Worm (Caenorhabditis elegans): ENCODE data around the gene bath-30.

Gene bath-30

DNA sequence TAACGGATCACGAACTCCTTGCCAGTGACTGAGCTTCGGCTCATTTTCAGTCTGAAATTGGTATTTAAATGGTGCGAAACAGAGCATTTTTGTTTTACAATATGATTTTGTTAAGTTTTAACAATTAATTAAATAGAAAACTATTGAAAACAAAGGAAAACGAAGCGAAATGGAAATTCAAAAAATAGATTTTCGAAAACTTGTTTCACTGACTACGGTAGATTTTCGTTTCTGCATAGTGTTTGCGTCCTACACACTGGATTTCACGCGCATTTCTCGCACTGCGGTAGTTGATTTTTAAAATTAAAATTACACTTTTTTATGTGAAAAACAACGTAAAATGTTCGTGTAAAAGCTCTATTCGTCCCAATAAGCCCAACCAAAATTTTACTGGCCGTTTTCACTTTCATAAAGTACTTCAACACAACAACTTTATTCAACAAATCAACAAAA lies at the start of gene bath-30:
TSS of gene bath-30 (minus strand) at position 51 of the 453 bp plus-strand sequence.
- TF ChIP-seq ceh-88 (GFP tag; IDR thresholded peaks at IDR 0.05) (no peak), ets-5 (GFP tag; IDR thresholded peaks at IDR 0.05) (no peak), zag-1 (tag; optimal IDR thresholded peaks at IDR 0.05) (no peak), vab-15 (tag; optimal IDR thresholded peaks at IDR 0.05) (no peak), dpl-1 (GFP tag; optimal IDR thresholded peaks at IDR 0.05) (no peak), C04F5.9 (tag; optimal IDR thresholded peaks at IDR 0.05) (no peak), Y116A8C.19 (tag; optimal IDR thresholded peaks at IDR 0.05; ENCODE audit: borderline replicate concordance) (no peak), nhr-28 (tag; optimal IDR thresholded peaks at IDR 0.05) (no peak), irx-1 (tag; optimal IDR thresholded peaks at IDR 0.05) (no peak), mef-2 (tag; optimal IDR thresholded peaks at IDR 0.05) (no peak)

DNA sequence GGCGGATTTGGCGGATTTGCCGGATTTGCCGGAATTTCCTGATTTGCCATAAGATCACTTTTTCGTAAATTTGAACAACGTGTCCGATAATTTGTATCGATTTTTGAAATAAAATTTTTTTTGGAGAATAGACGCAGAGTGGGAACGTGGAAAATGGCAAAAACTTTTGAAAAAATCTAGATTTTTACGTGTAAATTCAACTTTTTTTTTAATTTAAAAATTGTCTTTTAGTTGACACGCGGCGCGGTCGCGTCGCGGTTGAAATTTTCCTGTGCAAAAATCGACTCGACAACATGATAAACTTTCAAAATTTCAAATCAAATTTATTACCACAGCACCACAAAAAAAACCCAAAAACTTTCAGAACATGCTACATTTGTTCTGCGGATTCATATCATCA lies 49.3 kb upstream of the bath-30 start, which contains the start of gene nep-20:
TSS of gene nep-20 (minus strand) at position 101 of the 400 bp plus-strand sequence.
- TF ChIP-seq ces-1 (GFP tag; optimal IDR thresholded peaks at IDR 0.05) = no peak
- no peak for TF ChIP-seq snpc-4 (tag; optimal IDR thresholded peaks at IDR 0.05)
- TF ChIP-seq lin-13 (GFP tag; optimal IDR thresholded peaks at IDR 0.05) = no peak
- no peak for TF ChIP-seq C04F5.9 (tag; optimal IDR thresholded peaks at IDR 0.05)
- no peak for TF ChIP-seq aha-1 (tag; optimal IDR thresholded peaks at IDR 0.05)
- TF ChIP-seq lin-14 (GFP tag; optimal IDR thresholded peaks at IDR 0.05) = no peak
- TF ChIP-seq egl-13 (tag; optimal IDR thresholded peaks at IDR 0.05) = no peak
- TF ChIP-seq mep-1 (tag; optimal IDR thresholded peaks at IDR 0.05) = no peak
- no peak for TF ChIP-seq mab-9 (GFP tag; IDR thresholded peaks at IDR 0.05)
- TF ChIP-seq vab-15 (tag; optimal IDR thresholded peaks at IDR 0.05) = no peak
- TF ChIP-seq tlp-1 (tag; optimal IDR thresholded peaks at IDR 0.05) = no peak
- TF ChIP-seq fkh-4 (tag; optimal IDR thresholded peaks at IDR 0.05; ENCODE audit: borderline replicate concordance) = no peak
- TF ChIP-seq pqm-1 (tag; optimal IDR thresholded peaks at IDR 0.05) = no peak
- no peak for TF ChIP-seq unc-62 (GFP tag; optimal IDR thresholded peaks at IDR 0.05)
- TF ChIP-seq ceh-8 (GFP tag; optimal IDR thresholded peaks at IDR 0.05) = no peak
- no peak for TF ChIP-seq sptf-1 (tag; optimal IDR thresholded peaks at IDR 0.05)

DNA sequence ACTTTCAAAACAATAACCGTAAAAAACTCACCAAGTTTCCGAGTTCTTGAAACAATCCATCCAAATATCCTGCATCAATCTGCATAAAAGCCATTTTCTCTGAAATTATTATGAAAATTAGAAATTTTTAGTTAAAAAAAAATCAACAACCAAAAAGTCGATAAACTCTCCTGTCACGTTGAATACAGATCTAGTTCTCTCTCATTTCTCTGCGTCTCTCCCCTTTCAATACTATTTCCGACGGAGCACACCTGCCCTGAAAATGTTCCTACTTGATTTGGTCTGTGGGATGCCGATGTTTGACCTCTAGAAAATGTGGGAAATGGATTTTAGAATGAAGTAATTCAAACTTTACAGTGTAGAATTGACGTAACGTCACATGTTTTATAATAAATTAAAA lies 41.3 kb upstream of the bath-30 start, which contains the start of gene T06D4.6:
TSS of gene T06D4.6 (minus strand) at position 101 of the 400 bp plus-strand sequence.
- TF ChIP-seq aly-2 (tag; optimal IDR thresholded peaks at IDR 0.05) (no peak), nhr-47 (tag; optimal IDR thresholded peaks at IDR 0.05) (no peak), jun-1 (tag; optimal IDR thresholded peaks at IDR 0.05) (no peak), hlh-17 (GFP tag; optimal IDR thresholded peaks at IDR 0.05; ENCODE audit: borderline replicate concordance) (no peak), efl-3 (GFP tag; optimal IDR thresholded peaks at IDR 0.05) (no peak), Y116A8C.19 (tag; optimal IDR thresholded peaks at IDR 0.05; ENCODE audit: borderline replicate concordance) (no peak), rnt-1 (tag; optimal IDR thresholded peaks at IDR 0.05) (no peak), ceh-88 (GFP tag; IDR thresholded peaks at IDR 0.05) (no peak), unc-86 (tag; optimal IDR thresholded peaks at IDR 0.05) (no peak), mep-1 (tag; optimal IDR thresholded peaks at IDR 0.05) (no peak), zip-4 (GFP tag; optimal IDR thresholded peaks at IDR 0.05) (no peak), blmp-1 (tag; optimal IDR thresholded peaks at IDR 0.05) (no peak), irx-1 (tag; optimal IDR thresholded peaks at IDR 0.05) (no peak)

DNA sequence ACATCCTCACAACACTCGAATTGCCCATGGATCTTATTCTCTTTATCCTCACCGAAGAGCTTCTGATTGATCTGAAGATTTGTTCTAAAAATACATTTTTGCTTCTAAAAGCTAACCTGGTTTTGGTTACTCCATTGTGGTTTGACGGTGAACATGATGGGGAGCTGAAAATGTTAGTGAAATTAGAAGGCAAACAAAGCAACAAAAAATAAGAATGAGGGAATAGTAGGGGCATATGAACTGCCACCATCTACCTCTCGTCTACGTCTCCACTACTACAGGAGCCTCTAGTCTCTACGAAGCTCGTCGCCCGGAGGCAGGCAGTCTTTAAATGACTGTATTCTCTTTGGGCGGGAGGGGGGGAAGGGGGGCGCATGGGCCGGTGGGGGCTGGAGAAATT lies 39.6 kb upstream of the bath-30 start, which contains the start of gene T06D4.2:
TSS of gene T06D4.2 (minus strand) at position 170 of the 400 bp plus-strand sequence.
- TF ChIP-seq rnt-1 (tag; optimal IDR thresholded peaks at IDR 0.05) (no peak), isw-1 (GFP tag; IDR thresholded peaks at IDR 0.05) (no peak), ceh-8 (GFP tag; optimal IDR thresholded peaks at IDR 0.05) (no peak), dsc-1 (tag; optimal IDR thresholded peaks at IDR 0.05) (no peak), nhr-90 (tag; optimal IDR thresholded peaks at IDR 0.05; ENCODE audit: poor library complexity) (no peak), zag-1 (tag; optimal IDR thresholded peaks at IDR 0.05) (no peak), tbx-2 (tag; optimal IDR thresholded peaks at IDR 0.05) (no peak), vab-15 (tag; optimal IDR thresholded peaks at IDR 0.05) (no peak)
